In genomic region chrII:12425644-12426222, ce11 we compare ENCODE assay signal across 3 worm cellular contexts.
TF ChIP-seq lines count a peak whose summit lies in the region.

daf-22 (minus strand) TSS chrII:12425694.

TF ChIP-seq in whole organism, L1 larva, 84 proteins besides CTCF, POLR2A, EP300 and RAD21 (continued from another document):
- peak; percentile 3 for TF ChIP-seq snu-23 (GFP tag; optimal IDR thresholded peaks at IDR 0.05; lab: Kevin White, UChicago)
TF ChIP-seq in whole organism, L1 larva: peak in this region for 9.

TF ChIP-seq in whole organism, L3 larva, 47 proteins besides CTCF, POLR2A, EP300 and RAD21 (continued from another document):
- TF ChIP-seq zag-1 (tag; optimal IDR thresholded peaks at IDR 0.05; lab: Kevin White, UChicago), result no peak
- TF ChIP-seq hmg-11 (tag; optimal IDR thresholded peaks at IDR 0.05; lab: Kevin White, UChicago), result no peak
- TF ChIP-seq fkh-10 (GFP tag; optimal IDR thresholded peaks at IDR 0.05; lab: Kevin White, UChicago), result no peak
- no peak for TF ChIP-seq ceh-28 (tag; optimal IDR thresholded peaks at IDR 0.05; lab: Kevin White, UChicago)
TF ChIP-seq in whole organism, L3 larva: peak in this region for 5.

TF ChIP-seq in whole organism, L4 larva, 104 proteins besides CTCF, POLR2A, EP300 and RAD21 (continued from another document):
- TF ChIP-seq Y105C5A.15 (GFP tag; IDR thresholded peaks at IDR 0.05; lab: Robert Waterston, UW), result no peak
- no peak for TF ChIP-seq dmd-8 (GFP tag; IDR thresholded peaks at IDR 0.05; lab: Robert Waterston, UW)
- no peak for TF ChIP-seq unc-130 (GFP tag; optimal IDR thresholded peaks at IDR 0.05; lab: Kevin White, UChicago)
- peak; percentile 93 for TF ChIP-seq dve-1 (tag; optimal IDR thresholded peaks at IDR 0.05; lab: Kevin White, UChicago; ENCODE audit: insufficient read depth)
- no peak for TF ChIP-seq T20F7.1 (GFP tag; optimal IDR thresholded peaks at IDR 0.05; lab: Kevin White, UChicago)
- no peak for TF ChIP-seq snpc-4 (tag; optimal IDR thresholded peaks at IDR 0.05; lab: Kevin White, UChicago)
- TF ChIP-seq sdz-12 (GFP tag; optimal IDR thresholded peaks at IDR 0.05; lab: Kevin White, UChicago), result no peak
- TF ChIP-seq R02D3.7 (tag; optimal IDR thresholded peaks at IDR 0.05; lab: Kevin White, UChicago), result no peak
- TF ChIP-seq pqm-1 (tag; optimal IDR thresholded peaks at IDR 0.05; lab: Kevin White, UChicago), result peak; percentile 76
- no peak for TF ChIP-seq Y5F2A.4 (GFP tag; optimal IDR thresholded peaks at IDR 0.05; lab: Kevin White, UChicago)
- TF ChIP-seq F49E8.2 (tag; optimal IDR thresholded peaks at IDR 0.05; lab: Kevin White, UChicago; ENCODE audit: borderline replicate concordance), result no peak
- TF ChIP-seq mes-2 (tag; optimal IDR thresholded peaks at IDR 0.05; lab: Kevin White, UChicago; ENCODE audit: poor library complexity, severe bottlenecking), result peak; percentile 45
- TF ChIP-seq fos-1 (tag; optimal IDR thresholded peaks at IDR 0.05; lab: Kevin White, UChicago), result no peak
- TF ChIP-seq mep-1 (tag; optimal IDR thresholded peaks at IDR 0.05; lab: Kevin White, UChicago), result peak; percentile 53
- TF ChIP-seq nhr-102 (tag; optimal IDR thresholded peaks at IDR 0.05; lab: Kevin White, UChicago), result peak; percentile 6
- peak; percentile 100 for TF ChIP-seq nhr-28 (tag; optimal IDR thresholded peaks at IDR 0.05; lab: Kevin White, UChicago)
- no peak for TF ChIP-seq Y75B8A.6 (GFP tag; IDR thresholded peaks at IDR 0.05; lab: Robert Waterston, UW)
- TF ChIP-seq daf-12 (tag; optimal IDR thresholded peaks at IDR 0.05; lab: Kevin White, UChicago), result no peak
- TF ChIP-seq nhr-77 (tag; optimal IDR thresholded peaks at IDR 0.05; lab: Kevin White, UChicago), result peak; percentile 72
- no peak for TF ChIP-seq attf-4 (tag; optimal IDR thresholded peaks at IDR 0.05; lab: Kevin White, UChicago)
- no peak for TF ChIP-seq ceh-20 (GFP tag; IDR thresholded peaks at IDR 0.05; lab: Robert Waterston, UW)
- TF ChIP-seq lin-29 (GFP tag; IDR thresholded peaks at IDR 0.05; lab: Robert Waterston, UW), result no peak
- no peak for TF ChIP-seq mxl-2 (GFP tag; conservative IDR thresholded peaks at IDR 0.05; lab: Robert Waterston, UW)
- TF ChIP-seq daf-16 (GFP tag; optimal IDR thresholded peaks at IDR 0.05; lab: Kevin White, UChicago), result no peak
- peak; percentile 75 for TF ChIP-seq daf-16 (tag; optimal IDR thresholded peaks at IDR 0.05; lab: Kevin White, UChicago)
- no peak for TF ChIP-seq zfp-3 (GFP tag; conservative IDR thresholded peaks at IDR 0.05; lab: Robert Waterston, UW)
- TF ChIP-seq nhr-6 (tag; optimal IDR thresholded peaks at IDR 0.05; lab: Kevin White, UChicago), result peak; percentile 36
- TF ChIP-seq dmd-9 (GFP tag; IDR thresholded peaks at IDR 0.05; lab: Robert Waterston, UW), result no peak
- no peak for TF ChIP-seq arid-1 (GFP tag; conservative IDR thresholded peaks at IDR 0.05; lab: Robert Waterston, UW)
- TF ChIP-seq unc-62 (GFP tag; optimal IDR thresholded peaks at IDR 0.05 in 1 of 2; lab: Kevin White, UChicago), result no peak
- no peak for TF ChIP-seq unc-62 (tag; optimal IDR thresholded peaks at IDR 0.05; lab: Kevin White, UChicago)
- TF ChIP-seq hlh-11 (tag; optimal IDR thresholded peaks at IDR 0.05; lab: Kevin White, UChicago), result peak; percentile 70
- no peak for TF ChIP-seq nhr-42 (GFP tag; IDR thresholded peaks at IDR 0.05; lab: Robert Waterston, UW)
- TF ChIP-seq ceh-82 (tag; optimal IDR thresholded peaks at IDR 0.05; lab: Kevin White, UChicago), result no peak
- no peak for TF ChIP-seq ama-1 (optimal IDR thresholded peaks at IDR 0.05; lab: Kevin White, UChicago)
- TF ChIP-seq ceh-44 (GFP tag; IDR thresholded peaks at IDR 0.05; lab: Robert Waterston, UW), result no peak
- TF ChIP-seq egl-27 (tag; optimal IDR thresholded peaks at IDR 0.05; lab: Kevin White, UChicago), result no peak
- no peak for TF ChIP-seq mdt-29 (GFP tag; IDR thresholded peaks at IDR 0.05; lab: Robert Waterston, UW)
- TF ChIP-seq tag-97 (GFP tag; IDR thresholded peaks at IDR 0.05; lab: Robert Waterston, UW), result no peak
- TF ChIP-seq nhr-76 (tag; optimal IDR thresholded peaks at IDR 0.05; lab: Kevin White, UChicago), result no peak
- no peak for TF ChIP-seq nhr-48 (tag; optimal IDR thresholded peaks at IDR 0.05; lab: Kevin White, UChicago)
- TF ChIP-seq lin-1 (GFP tag; IDR thresholded peaks at IDR 0.05; lab: Robert Waterston, UW), result no peak
- no peak for TF ChIP-seq rbr-2 (tag; optimal IDR thresholded peaks at IDR 0.05; lab: Kevin White, UChicago)
- TF ChIP-seq F44E2.7 (GFP tag; IDR thresholded peaks at IDR 0.05; lab: Robert Waterston, UW), result no peak
- TF ChIP-seq jun-1 (tag; optimal IDR thresholded peaks at IDR 0.05; lab: Kevin White, UChicago), result no peak
- no peak for TF ChIP-seq nhr-10 (tag; optimal IDR thresholded peaks at IDR 0.05; lab: Kevin White, UChicago)
- TF ChIP-seq egl-43 (GFP tag; IDR thresholded peaks at IDR 0.05; lab: Robert Waterston, UW), result no peak
- no peak for TF ChIP-seq F26F4.8 (GFP tag; conservative IDR thresholded peaks at IDR 0.05; lab: Robert Waterston, UW)
- TF ChIP-seq vab-7 (GFP tag; IDR thresholded peaks at IDR 0.05; lab: Robert Waterston, UW), result no peak
- no peak for TF ChIP-seq lim-7 (GFP tag; IDR thresholded peaks at IDR 0.05; lab: Robert Waterston, UW)
- TF ChIP-seq saeg-2 (GFP tag; IDR thresholded peaks at IDR 0.05; lab: Robert Waterston, UW), result no peak
- no peak for TF ChIP-seq ces-1 (GFP tag; optimal IDR thresholded peaks at IDR 0.05; lab: Kevin White, UChicago)
- no peak for TF ChIP-seq gei-8 (GFP tag; optimal IDR thresholded peaks at IDR 0.05; lab: Kevin White, UChicago)
- TF ChIP-seq nhr-11 (tag; optimal IDR thresholded peaks at IDR 0.05; lab: Kevin White, UChicago), result no peak
- no peak for TF ChIP-seq Y48G9A.11 (GFP tag; IDR thresholded peaks at IDR 0.05; lab: Robert Waterston, UW)
- no peak for TF ChIP-seq unc-39 (tag; optimal IDR thresholded peaks at IDR 0.05; lab: Kevin White, UChicago)
- no peak for TF ChIP-seq snpc-1.2 (GFP tag; IDR thresholded peaks at IDR 0.05; lab: Robert Waterston, UW)
- no peak for TF ChIP-seq fkh-10 (GFP tag; optimal IDR thresholded peaks at IDR 0.05; lab: Kevin White, UChicago)
- TF ChIP-seq nhr-111 (GFP tag; optimal IDR thresholded peaks at IDR 0.05; lab: Kevin White, UChicago), result no peak
- peak; percentile 74 for TF ChIP-seq dmd-6 (GFP tag; IDR thresholded peaks at IDR 0.05; lab: Robert Waterston, UW)
- TF ChIP-seq daf-8 (GFP tag; IDR thresholded peaks at IDR 0.05; lab: Robert Waterston, UW), result no peak
- TF ChIP-seq lsy-2 (tag; optimal IDR thresholded peaks at IDR 0.05; lab: Kevin White, UChicago), result peak in 1 of 2 experiments; percentile 40
